Fruit fly (Drosophila melanogaster) whole organism, embryonic: Measurements from ENCODE around the gene Psf2.

Experiments
- Ada2b ChIP-seq: fragments of 200-800 bp; sonication (Bioruptor generic); IDR thresholded peaks from 2 replicates; pipeline ENCODE4 v1.3.6; 2022; ENCODE audit warnings: missing biosample characterization, missing genetic modification characterization
- Atf3 ChIP-seq: fragments of 200-800 bp; sonication (Bioruptor generic); optimal IDR thresholded peaks from 3 replicates; lab custom pipeline; 2016; ENCODE audit warnings: missing biosample characterization, missing genetic modification characterization
- CG13296 ChIP-seq: fragments of 200-800 bp; sonication (Bioruptor generic); optimal IDR thresholded peaks from 3 replicates; lab custom pipeline; 2018; ENCODE audit warnings: missing biosample characterization, mild to moderate bottlenecking, missing genetic modification characterization
- CG1602 ChIP-seq: fragments of 200-800 bp; sonication (Bioruptor generic); optimal IDR thresholded peaks from 3 replicates; lab custom pipeline; 2016; ENCODE audit warnings: missing biosample characterization, missing genetic modification characterization
- CG16815 ChIP-seq: fragments of 200-800 bp; sonication (Bioruptor generic); optimal IDR thresholded peaks from 3 replicates; lab custom pipeline; 2017; ENCODE audit warnings: missing biosample characterization, mild to moderate bottlenecking, missing genetic modification characterization
- CG17802 ChIP-seq: fragments of 200-800 bp; sonication (Bioruptor generic); optimal IDR thresholded peaks from 2 replicates; lab custom pipeline; 2018; ENCODE audit warnings: missing biosample characterization, mild to moderate bottlenecking, missing genetic modification characterization, moderate library complexity
- CG2120 ChIP-seq: fragments of 200-800 bp; sonication (Bioruptor generic); optimal IDR thresholded peaks from 3 replicates; lab custom pipeline; 2016; ENCODE audit warnings: missing biosample characterization, missing genetic modification characterization
- CG3065 ChIP-seq: fragments of 200-800 bp; sonication (Bioruptor generic); optimal IDR thresholded peaks from 2 replicates; lab custom pipeline; 2016; ENCODE audit warnings: missing biosample characterization, missing genetic modification characterization
- CG31365 ChIP-seq: fragments of 200-800 bp; sonication (Bioruptor generic); optimal IDR thresholded peaks from 2 replicates; lab custom pipeline; 2018; ENCODE audit warnings: missing biosample characterization, mild to moderate bottlenecking, missing genetic modification characterization
- CG3163 ChIP-seq: fragments of 200-800 bp; sonication (Bioruptor generic); optimal IDR thresholded peaks from 3 replicates; lab custom pipeline; 2016; ENCODE audit warnings: missing biosample characterization, missing genetic modification characterization
- CG34224 ChIP-seq: fragments of 200-800 bp; sonication (Bioruptor generic); IDR thresholded peaks from 3 replicates; pipeline ENCODE4 v1.3.6; 2022; ENCODE audit warnings: missing biosample characterization, missing genetic modification characterization; ENCODE audit not compliant: partially characterized antibody
- CG6683 ChIP-seq: fragments of 200-800 bp; sonication (Bioruptor generic); optimal IDR thresholded peaks from 2 replicates; lab custom pipeline; 2017; ENCODE audit warnings: missing biosample characterization, mild to moderate bottlenecking, missing genetic modification characterization, missing genetic modification reagents
- CG6765 ChIP-seq: fragments of 200-800 bp; sonication (Bioruptor generic); optimal IDR thresholded peaks from 3 replicates; lab custom pipeline; 2017; ENCODE audit warnings: missing biosample characterization, mild to moderate bottlenecking, missing genetic modification characterization
- CG8765 ChIP-seq: fragments of 200-800 bp; sonication (Bioruptor generic); IDR thresholded peaks from 2 replicates; pipeline ENCODE4 v1.3.6; 2022; ENCODE audit warnings: missing biosample characterization, missing genetic modification characterization
- CG9437 ChIP-seq: fragments of 200-800 bp; sonication (Bioruptor generic); optimal IDR thresholded peaks from 2 replicates; lab custom pipeline; 2018; ENCODE audit warnings: missing biosample characterization, mild to moderate bottlenecking, missing genetic modification characterization
- CG9609 ChIP-seq: fragments of 200-800 bp; sonication (Bioruptor generic); optimal IDR thresholded peaks from 3 replicates; lab custom pipeline; 2016; ENCODE audit warnings: missing biosample characterization, missing genetic modification characterization
- Chrac-16 ChIP-seq: fragments of 200-800 bp; sonication (Bioruptor generic); optimal IDR thresholded peaks from 3 replicates; lab custom pipeline; 2016; ENCODE audit warnings: missing biosample characterization, missing genetic modification characterization
- Dek ChIP-seq: fragments of 200-800 bp; sonication (Bioruptor generic); optimal IDR thresholded peaks from 3 replicates; lab custom pipeline; 2019; ENCODE audit warnings: missing biosample characterization, mild to moderate bottlenecking, missing genetic modification characterization, moderate library complexity
- Dip2 ChIP-seq: fragments of 200-800 bp; sonication (Bioruptor generic); IDR thresholded peaks from 2 replicates; pipeline ENCODE4 v1.3.6; 2022; ENCODE audit warnings: missing biosample characterization, missing genetic modification characterization
- ERR ChIP-seq: fragments of 200-800 bp; sonication (Bioruptor generic); optimal IDR thresholded peaks from 2 replicates; lab custom pipeline; 2016; ENCODE audit warnings: missing biosample characterization, missing genetic modification characterization
- Ets65A ChIP-seq: fragments of 200-800 bp; sonication (Bioruptor generic); peaks from one replicate; lab custom pipeline; 2016; ENCODE audit warnings: missing biosample characterization, missing genetic modification characterization
- Ets97D ChIP-seq: fragments of 200-800 bp; sonication (Bioruptor generic); optimal IDR thresholded peaks from 3 replicates; lab custom pipeline; 2016; ENCODE audit warnings: missing biosample characterization, missing genetic modification characterization
- HHEX ChIP-seq: fragments of 200-800 bp; sonication (Bioruptor generic); optimal IDR thresholded peaks from 3 replicates; lab custom pipeline; 2017; ENCODE audit warnings: missing biosample characterization, mild to moderate bottlenecking, missing genetic modification characterization, missing genetic modification reagents
- HLH4C ChIP-seq: fragments of 200-800 bp; sonication (Bioruptor generic); IDR thresholded peaks from 3 replicates; pipeline ENCODE4 v1.3.6; 2022; ENCODE audit warnings: missing biosample characterization, missing genetic modification characterization; ENCODE audit not compliant: partially characterized antibody
- Hmr ChIP-seq: fragments of 200-800 bp; sonication (Bioruptor generic); optimal IDR thresholded peaks from 3 replicates; lab custom pipeline; 2017; ENCODE audit warnings: mild to moderate bottlenecking, missing biosample characterization, missing genetic modification reagents, missing genetic modification characterization
- Lpt ChIP-seq: fragments of >200 bp; optimal IDR thresholded peaks from 2 replicates; lab custom pipeline; 2018; ENCODE audit warnings: missing biosample characterization, missing genetic modification characterization
- Meics ChIP-seq: fragments of 200-800 bp; sonication (Bioruptor generic); optimal IDR thresholded peaks from 2 replicates; lab custom pipeline; 2017; ENCODE audit warnings: missing biosample characterization, mild to moderate bottlenecking, missing genetic modification characterization
- NC2β ChIP-seq: fragments of 200-800 bp; sonication (Bioruptor generic); optimal IDR thresholded peaks from 2 replicates; lab custom pipeline; 2016; ENCODE audit warnings: missing biosample characterization, missing genetic modification characterization
- Nf-YA ChIP-seq: fragments of 200-800 bp; sonication (Bioruptor generic); IDR thresholded peaks from 2 replicates; pipeline ENCODE4 v1.3.6; 2022; ENCODE audit warnings: missing biosample characterization, missing genetic modification characterization
- Poxn ChIP-seq: fragments of 200-800 bp; sonication (Bioruptor generic); IDR thresholded peaks from 2 replicates; pipeline ENCODE4 v1.3.6; 2022; ENCODE audit warnings: missing biosample characterization, missing genetic modification characterization
- Ptx1 ChIP-seq: fragments of 200-800 bp; sonication (Bioruptor generic); IDR thresholded peaks from 2 replicates; pipeline ENCODE4 v1.3.6; 2022; ENCODE audit warnings: missing biosample characterization, missing genetic modification characterization
- Sox100B ChIP-seq: fragments of 200-800 bp; sonication (Bioruptor generic); optimal IDR thresholded peaks from 3 replicates; lab custom pipeline; 2018; ENCODE audit warnings: missing biosample characterization, mild to moderate bottlenecking, missing genetic modification characterization
- ash1 ChIP-seq: fragments of 200-800 bp; sonication (Bioruptor generic); optimal IDR thresholded peaks from 2 replicates; lab custom pipeline; 2018; ENCODE audit warnings: missing biosample characterization, mild to moderate bottlenecking, missing genetic modification characterization
- btn ChIP-seq: fragments of 200-800 bp; sonication (Bioruptor generic); optimal IDR thresholded peaks from 2 replicates; lab custom pipeline; 2016; ENCODE audit warnings: missing biosample characterization, missing genetic modification characterization
- caup ChIP-seq: fragments of 200-800 bp; sonication (Bioruptor generic); optimal IDR thresholded peaks from 3 replicates; lab custom pipeline; 2017; ENCODE audit warnings: missing biosample characterization, mild to moderate bottlenecking, missing genetic modification characterization, moderate library complexity; ENCODE audit not compliant: severe bottlenecking
- ci ChIP-seq: fragments of 200-800 bp; sonication (Bioruptor generic); IDR thresholded peaks from 3 replicates; pipeline ENCODE4 v1.3.6; 2022; ENCODE audit warnings: missing biosample characterization, missing genetic modification characterization
- dmrt11E ChIP-seq: fragments of 200-800 bp; sonication (Bioruptor generic); optimal IDR thresholded peaks from 3 replicates; lab custom pipeline; 2018; ENCODE audit warnings: missing biosample characterization, mild to moderate bottlenecking, missing genetic modification characterization, moderate library complexity
- fd102C ChIP-seq: fragments of 200-800 bp; sonication (Bioruptor generic); optimal IDR thresholded peaks from 2 replicates; lab custom pipeline; 2018; ENCODE audit warnings: missing biosample characterization, mild to moderate bottlenecking, missing genetic modification characterization, moderate library complexity
- gfzf ChIP-seq: fragments of 200-800 bp; sonication (Bioruptor generic); optimal IDR thresholded peaks from 2 replicates; lab custom pipeline; 2016; ENCODE audit warnings: missing biosample characterization, mild to moderate bottlenecking, missing genetic modification characterization, moderate library complexity
- grau ChIP-seq: fragments of 200-800 bp; optimal IDR thresholded peaks from 3 replicates; lab custom pipeline; 2019; ENCODE audit warnings: missing biosample characterization, mild to moderate bottlenecking, missing genetic modification characterization, moderate library complexity
- gsb ChIP-seq: fragments of 200-800 bp; sonication (Bioruptor generic); IDR thresholded peaks from 2 replicates; pipeline ENCODE4 v1.3.6; 2022; ENCODE audit warnings: missing biosample characterization, missing genetic modification characterization
- h ChIP-seq: fragments of >200 bp; optimal IDR thresholded peaks from 2 replicates; lab custom pipeline; 2017
- jumu ChIP-seq: fragments of 200-800 bp; sonication (Bioruptor generic); optimal IDR thresholded peaks from 3 replicates; lab custom pipeline; 2016; ENCODE audit warnings: missing biosample characterization, missing genetic modification characterization
- kah ChIP-seq: fragments of 200-800 bp; sonication (Bioruptor generic); optimal IDR thresholded peaks from 2 replicates; lab custom pipeline; 2018; ENCODE audit warnings: missing biosample characterization, mild to moderate bottlenecking, missing genetic modification characterization
- mam ChIP-seq: fragments of 200-800 bp; sonication (Bioruptor generic); optimal IDR thresholded peaks from 3 replicates; lab custom pipeline; 2016; ENCODE audit warnings: missing biosample characterization, missing genetic modification characterization
- nau ChIP-seq: fragments of 200-800 bp; sonication (Bioruptor generic); optimal IDR thresholded peaks from 3 replicates; lab custom pipeline; 2017; ENCODE audit warnings: missing biosample characterization, mild to moderate bottlenecking, missing genetic modification characterization, missing genetic modification reagents
- otp ChIP-seq: fragments of 200-800 bp; sonication (Bioruptor generic); IDR thresholded peaks from 3 replicates; pipeline ENCODE4, ENCODE4 v1.3.6; 2022; ENCODE audit warnings: missing biosample characterization, missing genetic modification characterization
- pum ChIP-seq: fragments of 200-800 bp; sonication (Bioruptor generic); optimal IDR thresholded peaks from 2 replicates; lab custom pipeline; 2016; ENCODE audit warnings: missing biosample characterization, missing genetic modification characterization
- sens ChIP-seq: fragments of 200-800 bp; sonication (Bioruptor generic); peaks from one replicate; lab custom pipeline; 2016; ENCODE audit warnings: missing biosample characterization, missing genetic modification characterization
- sim ChIP-seq: fragments of 200-800 bp; sonication (Bioruptor generic); IDR thresholded peaks from 2 replicates; pipeline ENCODE4 v1.3.6; 2022; ENCODE audit warnings: missing biosample characterization, missing genetic modification characterization
- slbo ChIP-seq: fragments of 200-800 bp; sonication (Bioruptor generic); IDR thresholded peaks from 2 replicates; pipeline ENCODE4 v1.3.6; 2022; ENCODE audit warnings: missing biosample characterization, missing genetic modification characterization
- tin ChIP-seq: fragments of 200-800 bp; sonication (Bioruptor generic); optimal IDR thresholded peaks from 3 replicates; lab custom pipeline; 2016; ENCODE audit warnings: missing biosample characterization, missing genetic modification characterization
- unpg ChIP-seq: fragments of 200-800 bp; sonication (Bioruptor generic); optimal IDR thresholded peaks from 3 replicates; lab custom pipeline; 2018; ENCODE audit warnings: missing biosample characterization, mild to moderate bottlenecking, missing genetic modification characterization, moderate library complexity

The Psf2 gene

DNA sequence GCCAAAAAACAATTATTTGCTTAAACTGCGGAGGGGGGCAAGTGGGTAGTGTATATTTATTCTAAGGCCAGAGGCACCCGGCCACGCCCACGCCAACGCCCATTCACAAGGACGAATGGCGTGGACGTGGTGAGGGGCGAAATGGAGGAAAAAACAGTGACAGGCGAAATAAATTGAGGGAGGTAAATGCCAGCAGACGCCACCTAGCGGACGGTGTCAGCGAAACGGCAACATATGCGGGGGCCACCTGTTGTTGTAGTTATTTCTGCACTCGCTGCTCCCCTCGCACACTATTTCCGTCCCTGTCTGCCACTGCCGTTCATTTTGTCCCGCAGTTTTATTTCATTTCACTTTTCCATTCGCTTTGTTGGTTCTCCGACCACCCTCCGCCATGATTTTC lies 30.8 kb upstream of the Psf2 start (continued):
- TF ChIP-seq Chrac-16 (no peak), Poxn (GFP tag; lab: Robert Waterston, UW) (no peak), CG16815 (no peak), ci (peak; percentile 52; the same call in 1 of the 3 replicates), HHEX (GFP tag; lab: Kevin White, UChicago) (no peak), CG9609 (no peak), Sox100B (GFP tag; lab: Kevin White, UChicago) (no peak), CG2120 (no peak), btn (GFP tag; lab: Kevin White, UChicago) (no peak), gfzf (GFP tag; lab: Kevin White, UChicago) (no peak), HLH4C (no peak), NC2β (GFP tag; lab: Kevin White, UChicago) (no peak), sim (GFP tag; lab: Robert Waterston, UW) (no peak), mam (GFP tag; lab: Kevin White, UChicago) (no peak), CG6683 (GFP tag; lab: Kevin White, UChicago) (no peak), ash1 (no peak), CG13296 (GFP tag; lab: Kevin White, UChicago) (no peak), pum (GFP tag; lab: Kevin White, UChicago) (no peak), Ets65A (GFP tag; lab: Kevin White, UChicago) (peak; percentile 78), ERR (GFP tag; lab: Kevin White, UChicago) (no peak), Dek (tag; lab: Kevin White, UChicago) (no peak), kah (peak; percentile 94), CG8765 (GFP tag; lab: Robert Waterston, UW) (no peak), CG1602 (GFP tag; lab: Kevin White, UChicago) (no peak), h (no peak), Meics (GFP tag; lab: Kevin White, UChicago) (no peak), Ptx1 (GFP tag; lab: Robert Waterston, UW) (peak; percentile 39; the same call in 1 of the 2 replicates), CG9437 (GFP tag; lab: Kevin White, UChicago) (no peak), Ada2b (GFP tag; lab: Robert Waterston, UW) (no peak), CG17802 (no peak), jumu (GFP tag; lab: Kevin White, UChicago) (no peak), Ets97D (GFP tag; lab: Kevin White, UChicago) (no peak), Dip2 (peak; percentile 91), CG31365 (tag; lab: Kevin White, UChicago) (no peak), sens (GFP tag; lab: Kevin White, UChicago) (peak; percentile 54), Lpt (GFP tag; lab: Kevin White, UChicago) (no peak), fd102C (GFP tag; lab: Kevin White, UChicago) (no peak), CG3163 (GFP tag; lab: Kevin White, UChicago) (no peak), nau (GFP tag; lab: Kevin White, UChicago) (no peak), CG34224 (GFP tag; lab: Robert Waterston, UW) (no peak), grau (tag; lab: Kevin White, UChicago) (no peak), gsb (GFP tag; lab: Robert Waterston, UW) (no peak), caup (GFP tag; lab: Kevin White, UChicago) (no peak), Nf-YA (GFP tag; lab: Robert Waterston, UW) (0 out of 2 replicates have a peak, but pooled peaks have one; percentile 8), Hmr (no peak), slbo (GFP tag; lab: Robert Waterston, UW) (peak; percentile 27; the same call in 1 of the 2 replicates), CG6765 (GFP tag; lab: Kevin White, UChicago) (no peak), tin (GFP tag; lab: Kevin White, UChicago) (peak; percentile 18), CG3065 (GFP tag; lab: Kevin White, UChicago) (no peak), Atf3 (no peak), otp (GFP tag; lab: Robert Waterston, UW) (0 out of 3 replicates have a peak, but pooled peaks have one; percentile 42), dmrt11E (tag; lab: Kevin White, UChicago) (no peak), unpg (no peak)
